Worm (Caenorhabditis elegans) whole organism, L4 larva: ENCODE measurements around the gene C03F11.4.

Experiments used
- aha-1 ChIP-seq: fragments of 150-350 bp; peaks from one replicate; lab custom pipeline; 2014; ENCODE audit warnings: missing biosample characterization, missing genetic modification characterization
- dve-1 ChIP-seq: sonication (generic microtip); optimal IDR thresholded peaks from 2 replicates; lab custom pipeline; 2017; ENCODE audit warnings: antibody characterized with exemption, mild to moderate bottlenecking, missing genetic modification characterization, missing compliant biosample characterization; ENCODE audit not compliant: insufficient read depth
- hlh-30 ChIP-seq: sonication (generic microtip); optimal IDR thresholded peaks from 2 replicates; lab custom pipeline; 2017; ENCODE audit warnings: antibody characterized with exemption, mild to moderate bottlenecking, missing genetic modification characterization, missing compliant biosample characterization; ENCODE audit not compliant: insufficient read depth
- lin-39 ChIP-seq: fragments of 150-350 bp; optimal IDR thresholded peaks from 2 replicates; lab custom pipeline; 2014; ENCODE audit warnings: missing biosample characterization, missing genetic modification reagents, missing genetic modification characterization
- mdl-1 ChIP-seq, 2 experiments: fragments of 150-350 bp in 1 of 2; sonication (generic microtip) in 1 of 2; optimal IDR thresholded peaks; 2 replicates each; lab custom pipeline; 2014 to 2017; ENCODE audit warnings: missing biosample characterization in 2 of 2, missing genetic modification characterization in 2 of 2
- mdt-29 ChIP-seq: fragments of 200-800 bp; sonication (Bioruptor generic); IDR thresholded peaks from 2 replicates; pipeline ENCODE4 v1.3.6; 2022; ENCODE audit warnings: missing genetic modification reagents, missing genetic modification characterization, missing compliant biosample characterization
- mxl-2 ChIP-seq: fragments of 200-800 bp; sonication (Bioruptor generic); conservative IDR thresholded peaks from 2 replicates; pipeline ENCODE4 v1.3.6; 2022; ENCODE audit warnings: missing genetic modification reagents, missing genetic modification characterization, missing compliant biosample characterization
- nhr-76 ChIP-seq: fragments of 150-350 bp; optimal IDR thresholded peaks from 2 replicates; lab custom pipeline; 2014; ENCODE audit warnings: missing biosample characterization, missing genetic modification characterization
- pha-4 ChIP-seq, 2 experiments: fragments of 150-350 bp in 1 of 2; fragments of 200-800 bp in 1 of 2; sonication (Bioruptor generic) in 1 of 2; IDR thresholded peaks in 1 of 2; optimal IDR thresholded peaks in 1 of 2; 2 replicates each; pipeline versions ENCODE4 v1.3.6 to Lab custom; 2014 to 2022; ENCODE audit warnings: missing genetic modification characterization in 2 of 2, missing genetic modification reagents in 2 of 2, missing biosample characterization in 1 of 2, missing compliant biosample characterization in 1 of 2
- zfp-3 ChIP-seq: fragments of 200-800 bp; sonication (Bioruptor generic); conservative IDR thresholded peaks from 2 replicates; pipeline ENCODE4 v1.3.6; 2022; ENCODE audit warnings: missing genetic modification reagents, missing genetic modification characterization, missing compliant biosample characterization
- ztf-11 ChIP-seq: fragments of 150-350 bp; optimal IDR thresholded peaks from 2 replicates; lab custom pipeline; 2014; ENCODE audit warnings: missing biosample characterization, missing genetic modification characterization

DNA sequence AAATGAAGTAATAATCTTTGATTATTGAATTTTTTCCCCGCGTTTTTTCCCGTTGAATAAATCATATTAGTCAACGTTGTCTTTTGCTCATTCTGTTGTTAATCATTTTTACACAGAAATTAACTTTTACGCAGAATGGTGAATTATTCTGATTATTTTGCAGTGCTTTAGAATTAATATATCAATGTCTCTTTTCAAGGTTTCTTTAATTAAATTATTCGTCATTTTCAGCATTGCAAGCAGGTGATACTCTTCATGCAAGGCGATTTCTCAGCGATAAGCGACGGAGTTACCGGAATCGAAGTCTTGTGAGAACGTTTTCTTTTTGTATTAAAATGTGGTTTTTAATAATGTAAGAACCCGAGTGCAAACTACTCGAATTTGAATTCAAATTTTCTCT is 18.6 kb downstream of the C03F11.4 start:
- TF ChIP-seq hlh-30 (tag; lab: Kevin White, UChicago): no peak
- no peak for TF ChIP-seq mxl-2 (GFP tag; lab: Robert Waterston, UW)
- no peak for TF ChIP-seq dve-1 (tag; lab: Kevin White, UChicago)
- TF ChIP-seq nhr-76 (tag; lab: Kevin White, UChicago): no peak
- no peak for TF ChIP-seq aha-1 (tag; lab: Kevin White, UChicago)
- no peak for TF ChIP-seq pha-4 (GFP tag; IDR thresholded peaks at IDR 0.05; lab: Robert Waterston, UW)
- no peak for TF ChIP-seq pha-4 (tag; optimal IDR thresholded peaks at IDR 0.05; lab: Kevin White, UChicago)
- TF ChIP-seq zfp-3 (GFP tag; lab: Robert Waterston, UW): no peak
- TF ChIP-seq lin-39 (tag; lab: Kevin White, UChicago): no peak
- TF ChIP-seq mdt-29: no peak
- no peak for TF ChIP-seq ztf-11 (tag; lab: Kevin White, UChicago)
- TF ChIP-seq mdl-1 (tag; optimal IDR thresholded peaks at IDR 0.05; lab: Kevin White, UChicago): no peak
